Worm (Caenorhabditis elegans) whole organism, L4 larva: Measurements from ENCODE around the gene pqn-16.

ENCODE experiments used
- D1046.2 ChIP-seq: fragments of 200-800 bp; sonication (Bioruptor generic); IDR thresholded peaks from 2 replicates; pipeline ENCODE4 v1.3.6; 2022; ENCODE audit warnings: missing genetic modification characterization, missing compliant biosample characterization
- F37D6.2 ChIP-seq: sonication (generic microtip); optimal IDR thresholded peaks from 2 replicates; lab custom pipeline; 2016; ENCODE audit warnings: mild to moderate bottlenecking, missing genetic modification characterization, missing compliant biosample characterization
- Y48G9A.11 ChIP-seq: fragments of 200-800 bp; sonication (Bioruptor generic); IDR thresholded peaks from 2 replicates; pipeline ENCODE4 v1.3.6; 2022; ENCODE audit warnings: missing genetic modification reagents, missing genetic modification characterization, missing compliant biosample characterization
- ZK337.2 ChIP-seq: fragments of 200-800 bp; sonication (Bioruptor generic); IDR thresholded peaks from 2 replicates; pipeline ENCODE4 v1.3.6; 2022; ENCODE audit warnings: missing genetic modification reagents, missing genetic modification characterization, missing compliant biosample characterization
- aha-1 ChIP-seq: fragments of 150-350 bp; peaks from one replicate; lab custom pipeline; 2014; ENCODE audit warnings: missing biosample characterization, missing genetic modification characterization
- aly-2 ChIP-seq: sonication (generic microtip); optimal IDR thresholded peaks from 2 replicates; lab custom pipeline; 2018; ENCODE audit warnings: missing biosample characterization, missing genetic modification characterization
- ceh-62 ChIP-seq: sonication (generic microtip); optimal IDR thresholded peaks from 2 replicates; lab custom pipeline; 2017; ENCODE audit warnings: missing biosample characterization, missing genetic modification characterization
- ceh-82 ChIP-seq: sonication (generic microtip); optimal IDR thresholded peaks from 2 replicates; lab custom pipeline; 2017; ENCODE audit warnings: missing biosample characterization, missing genetic modification characterization
- cey-2 ChIP-seq: sonication (generic microtip); optimal IDR thresholded peaks from 3 replicates; lab custom pipeline; 2017; ENCODE audit warnings: missing genetic modification characterization, mild to moderate bottlenecking, missing compliant biosample characterization, antibody characterized with exemption, borderline replicate concordance; ENCODE audit not compliant: insufficient read depth
- ctbp-1 ChIP-seq: fragments of 200-800 bp; sonication (Bioruptor generic); IDR thresholded peaks from 2 replicates; pipeline ENCODE4 v1.3.6; 2022; ENCODE audit warnings: missing genetic modification reagents, missing genetic modification characterization, missing compliant biosample characterization
- daf-8 ChIP-seq: fragments of 200-800 bp; sonication (Bioruptor generic); IDR thresholded peaks from 2 replicates; pipeline ENCODE4 v1.3.6; 2022; ENCODE audit warnings: missing genetic modification characterization, missing compliant biosample characterization
- duxl-1 ChIP-seq: sonication (generic microtip); optimal IDR thresholded peaks from 2 replicates; lab custom pipeline; 2016; ENCODE audit warnings: mild to moderate bottlenecking, missing genetic modification characterization, moderate library complexity, missing compliant biosample characterization; ENCODE audit not compliant: poor library complexity
- dve-1 ChIP-seq: sonication (generic microtip); optimal IDR thresholded peaks from 2 replicates; lab custom pipeline; 2017; ENCODE audit warnings: antibody characterized with exemption, mild to moderate bottlenecking, missing genetic modification characterization, missing compliant biosample characterization; ENCODE audit not compliant: insufficient read depth
- fkh-10 ChIP-seq: fragments of 150-350 bp; optimal IDR thresholded peaks from 2 replicates; lab custom pipeline; 2014; ENCODE audit warnings: missing biosample characterization, missing genetic modification reagents, missing genetic modification characterization
- fos-1 ChIP-seq: fragments of 150-350 bp; optimal IDR thresholded peaks from 2 replicates; lab custom pipeline; 2014; ENCODE audit warnings: missing biosample characterization, missing genetic modification characterization
- gei-8 ChIP-seq: fragments of 200-800 bp; sonication (Bioruptor generic); optimal IDR thresholded peaks from 2 replicates; lab custom pipeline; 2018; ENCODE audit warnings: mild to moderate bottlenecking, missing genetic modification characterization, missing compliant biosample characterization
- hlh-11 ChIP-seq: fragments of 200-800 bp; sonication (Bioruptor generic); optimal IDR thresholded peaks from 2 replicates; lab custom pipeline; 2018; ENCODE audit warnings: mild to moderate bottlenecking, missing genetic modification characterization, missing compliant biosample characterization
- hmg-1.1 ChIP-seq: fragments of 200-800 bp; sonication (Bioruptor generic); IDR thresholded peaks from 2 replicates; pipeline ENCODE4 v1.3.6; 2022; ENCODE audit warnings: missing genetic modification reagents, missing genetic modification characterization, missing compliant biosample characterization
- lin-1 ChIP-seq: fragments of 200-800 bp; sonication (Bioruptor generic); IDR thresholded peaks from 2 replicates; pipeline ENCODE4 v1.3.6; 2022; ENCODE audit warnings: missing genetic modification reagents, missing genetic modification characterization, missing compliant biosample characterization
- lin-13 ChIP-seq: fragments of 150-350 bp; optimal IDR thresholded peaks from 2 replicates; lab custom pipeline; 2014; ENCODE audit warnings: missing biosample characterization, missing genetic modification reagents, missing genetic modification characterization
- lin-15B ChIP-seq: fragments of 150-350 bp; sonication (generic microtip); optimal IDR thresholded peaks from 3 replicates; lab custom pipeline; 2014; ENCODE audit warnings: missing biosample characterization, missing genetic modification characterization
- lin-38 ChIP-seq: fragments of 200-800 bp; sonication (Bioruptor generic); IDR thresholded peaks from 2 replicates; pipeline ENCODE4 v1.3.6; 2022; ENCODE audit warnings: missing genetic modification reagents, missing genetic modification characterization, missing compliant biosample characterization
- lin-39 ChIP-seq: fragments of 150-350 bp; optimal IDR thresholded peaks from 2 replicates; lab custom pipeline; 2014; ENCODE audit warnings: missing biosample characterization, missing genetic modification reagents, missing genetic modification characterization
- madf-9 ChIP-seq: fragments of 200-800 bp; sonication (Bioruptor generic); conservative IDR thresholded peaks from 2 replicates; pipeline ENCODE4 v1.3.6; 2022; ENCODE audit warnings: missing genetic modification reagents, missing genetic modification characterization, missing compliant biosample characterization
- nhr-10 ChIP-seq: fragments of 150-350 bp; optimal IDR thresholded peaks from 2 replicates; lab custom pipeline; 2014; ENCODE audit warnings: missing biosample characterization, missing genetic modification characterization
- nhr-11 ChIP-seq: fragments of 150-350 bp; optimal IDR thresholded peaks from 2 replicates; lab custom pipeline; 2014; ENCODE audit warnings: missing biosample characterization, missing genetic modification characterization
- nhr-28 ChIP-seq: fragments of 150-350 bp; optimal IDR thresholded peaks from 2 replicates; lab custom pipeline; 2014; ENCODE audit warnings: missing biosample characterization, missing genetic modification characterization
- skn-1 ChIP-seq: fragments of 150-350 bp; optimal IDR thresholded peaks from 2 replicates; lab custom pipeline; 2014; ENCODE audit warnings: missing biosample characterization, missing genetic modification characterization
- snpc-1.2 ChIP-seq: fragments of 200-800 bp; sonication (Bioruptor generic); IDR thresholded peaks from 2 replicates; pipeline ENCODE4 v1.3.6; 2022; ENCODE audit warnings: missing genetic modification reagents, missing genetic modification characterization, missing compliant biosample characterization
- spr-3 ChIP-seq: fragments of 200-800 bp; sonication (Bioruptor generic); optimal IDR thresholded peaks from 2 replicates; lab custom pipeline; 2018; ENCODE audit warnings: mild to moderate bottlenecking, missing genetic modification characterization, missing compliant biosample characterization
- tag-97 ChIP-seq: fragments of 200-800 bp; sonication (Bioruptor generic); IDR thresholded peaks from 2 replicates; pipeline ENCODE4 v1.3.6; 2022; ENCODE audit warnings: missing genetic modification characterization, missing compliant biosample characterization
- unc-39 ChIP-seq: sonication (generic microtip); optimal IDR thresholded peaks from 2 replicates; lab custom pipeline; 2017; ENCODE audit warnings: missing biosample characterization, missing genetic modification characterization
- unc-62 ChIP-seq, 3 experiments: fragments of 150-350 bp in 1 of 3; sonication (generic microtip); optimal IDR thresholded peaks in 2 of 3; peaks in 1 of 3; 1 replicate in 1 of 3; 2 replicates in 2 of 3; lab custom pipeline; 2014 to 2017; ENCODE audit warnings: missing biosample characterization in 3 of 3, missing genetic modification characterization in 3 of 3, missing genetic modification reagents in 3 of 3, missing genotype in 1 of 3
- zip-11 ChIP-seq: fragments of 200-800 bp; sonication (Bioruptor generic); IDR thresholded peaks from 2 replicates; pipeline ENCODE4 v1.3.6; 2022; ENCODE audit warnings: missing genetic modification characterization, missing compliant biosample characterization
- zip-2 ChIP-seq: fragments of 150-350 bp; optimal IDR thresholded peaks from 2 replicates; lab custom pipeline; 2014; ENCODE audit warnings: missing biosample characterization, missing genetic modification characterization
- ztf-7 ChIP-seq: fragments of 150-350 bp; optimal IDR thresholded peaks from 2 replicates; lab custom pipeline; 2014; ENCODE audit warnings: missing biosample characterization, missing genetic modification characterization

The pqn-16 gene

ce11 chrV:9175218-9175837 is 1.4 kb downstream of the pqn-16 start, which contains the start of gene spas-1 (continued):
- TF ChIP-seq ceh-62 (tag; lab: Kevin White, UChicago) (no peak), lin-39 (tag; lab: Kevin White, UChicago) (no peak), duxl-1 (tag; lab: Kevin White, UChicago) (peak; percentile 68), ztf-7 (tag; lab: Kevin White, UChicago) (peak; percentile 47)

ce11 chrV:9181669-9182250 is 7.9 kb downstream of the pqn-16 start, which contains the start of gene ptr-1:
ptr-1 (minus strand) TSS chrV:9181719.
- TF ChIP-seq madf-9 (GFP tag; lab: Robert Waterston, UW) (no peak), zip-11 (no peak), lin-13 (GFP tag; lab: Kevin White, UChicago) (no peak), cey-2 (tag; lab: Kevin White, UChicago) (no peak), daf-8 (GFP tag; lab: Robert Waterston, UW) (no peak), nhr-10 (no peak), gei-8 (GFP tag; lab: Kevin White, UChicago) (no peak), aha-1 (no peak), lin-38 (no peak), unc-39 (no peak), fos-1 (no peak), hlh-11 (tag; lab: Kevin White, UChicago) (no peak), D1046.2 (no peak), lin-15B (tag; lab: Kevin White, UChicago) (no peak), ceh-82 (tag; lab: Kevin White, UChicago) (no peak), spr-3 (no peak)
- TF ChIP-seq, all 104 proteins: peak for 0

- TF ChIP-seq aha-1 (peak; percentile 8), ctbp-1 (GFP tag; lab: Robert Waterston, UW) (no peak)
These were observed 10.0 kb downstream of the pqn-16 start for ce11 chrV:9183718-9184441.

ce11 chrV:9186028-9186427 is 12.1 kb downstream of the pqn-16 start:
- no peak for TF ChIP-seq lin-1 (GFP tag; lab: Robert Waterston, UW)
- no peak for TF ChIP-seq snpc-1.2 (GFP tag; lab: Robert Waterston, UW)
- no peak for TF ChIP-seq zip-2 (tag; lab: Kevin White, UChicago)
- TF ChIP-seq aha-1, result peak; percentile 20
- TF ChIP-seq dve-1, result no peak
- TF ChIP-seq unc-62 (GFP tag; optimal IDR thresholded peaks at IDR 0.05 in 1 of 2; lab: Kevin White, UChicago), result no peak
- TF ChIP-seq unc-62 (tag; optimal IDR thresholded peaks at IDR 0.05; lab: Kevin White, UChicago), result no peak
- TF ChIP-seq F37D6.2 (tag; lab: Kevin White, UChicago), result no peak
- TF ChIP-seq duxl-1 (tag; lab: Kevin White, UChicago), result no peak
- no peak for TF ChIP-seq nhr-28
- TF ChIP-seq, all 104 proteins: peak for 1

ce11 chrV:9191406-9191805 is 17.5 kb downstream of the pqn-16 start, which contains the start of gene sphr-1:
sphr-1 (plus strand) TSS chrV:9191610.
- TF ChIP-seq skn-1 (tag; lab: Kevin White, UChicago) (no peak), aly-2 (no peak), ZK337.2 (GFP tag; lab: Robert Waterston, UW) (no peak), Y48G9A.11 (GFP tag; lab: Robert Waterston, UW) (no peak), nhr-11 (tag; lab: Kevin White, UChicago) (no peak), hmg-1.1 (GFP tag; lab: Robert Waterston, UW) (no peak), ctbp-1 (GFP tag; lab: Robert Waterston, UW) (0 out of 2 replicates have a peak, but pooled peaks have one; percentile 36), aha-1 (peak; percentile 5), tag-97 (GFP tag; lab: Robert Waterston, UW) (no peak), unc-62 (GFP tag; optimal IDR thresholded peaks at IDR 0.05 in 1 of 2; lab: Kevin White, UChicago) (peak in 1 of 2 experiments; percentile 95), unc-62 (tag; optimal IDR thresholded peaks at IDR 0.05; lab: Kevin White, UChicago) (no peak), zip-2 (tag; lab: Kevin White, UChicago) (no peak), fkh-10 (peak; percentile 6)
